Worm (Caenorhabditis elegans) whole organism, L3 larva: ENCODE data around the gene srw-122.
"Not testable (repeated sequence)": the region's sequence is repeated elsewhere in the genome, so short reads cannot be mapped to it uniquely, and the experiment has no call there.

Experiments used
- R02D3.7 ChIP-seq: fragments of 150-350 bp; optimal IDR thresholded peaks from 2 replicates; lab custom pipeline; 2014; ENCODE audit warnings: missing biosample characterization, missing genetic modification characterization
- ZK546.5 ChIP-seq: sonication (generic microtip); optimal IDR thresholded peaks from 2 replicates; lab custom pipeline; 2017; ENCODE audit warnings: missing biosample characterization, missing genetic modification characterization
- aly-2 ChIP-seq: fragments of 150-350 bp; optimal IDR thresholded peaks from 2 replicates; lab custom pipeline; 2014; ENCODE audit warnings: missing biosample characterization, missing genetic modification characterization
- elt-1 ChIP-seq: fragments of 150-350 bp; optimal IDR thresholded peaks from 2 replicates; lab custom pipeline; 2014; ENCODE audit warnings: missing biosample characterization, missing genetic modification characterization
- eor-1 ChIP-seq, 2 experiments: fragments of 150-350 bp; optimal IDR thresholded peaks; 2 replicates each; lab custom pipeline; 2014 to 2018; ENCODE audit warnings: missing biosample characterization in 2 of 2, missing genetic modification characterization in 2 of 2
- fkh-10 ChIP-seq: sonication (generic microtip); optimal IDR thresholded peaks from 2 replicates; lab custom pipeline; 2017; ENCODE audit warnings: missing biosample characterization, missing genetic modification reagents, missing genetic modification characterization
- lin-39 ChIP-seq: fragments of 150-350 bp; optimal IDR thresholded peaks from 2 replicates; lab custom pipeline; 2018; ENCODE audit warnings: missing biosample characterization, missing genetic modification reagents, missing genetic modification characterization
- mdl-1 ChIP-seq: fragments of 150-350 bp; optimal IDR thresholded peaks from 2 replicates; lab custom pipeline; 2014; ENCODE audit warnings: missing biosample characterization, missing genetic modification characterization
- nhr-237 ChIP-seq: fragments of 150-350 bp; optimal IDR thresholded peaks from 2 replicates; lab custom pipeline; 2014; ENCODE audit warnings: missing biosample characterization, missing genetic modification characterization
- nhr-77 ChIP-seq: fragments of 150-350 bp; optimal IDR thresholded peaks from 2 replicates; lab custom pipeline; 2014; ENCODE audit warnings: missing biosample characterization, missing genetic modification characterization
- skn-1 ChIP-seq: fragments of 150-350 bp; optimal IDR thresholded peaks from 2 replicates; lab custom pipeline; 2014; ENCODE audit warnings: missing biosample characterization, missing genetic modification characterization
- snpc-4 ChIP-seq: fragments of 150-350 bp; optimal IDR thresholded peaks from 2 replicates; lab custom pipeline; 2014; ENCODE audit warnings: missing biosample characterization, missing genetic modification characterization
- tbx-2 ChIP-seq: sonication (generic microtip); optimal IDR thresholded peaks from 2 replicates; lab custom pipeline; 2016; ENCODE audit warnings: mild to moderate bottlenecking, missing genetic modification characterization, missing compliant biosample characterization
- zag-1 ChIP-seq: fragments of 150-350 bp; optimal IDR thresholded peaks from 2 replicates; lab custom pipeline; 2014; ENCODE audit warnings: missing biosample characterization, missing genetic modification characterization

DNA sequence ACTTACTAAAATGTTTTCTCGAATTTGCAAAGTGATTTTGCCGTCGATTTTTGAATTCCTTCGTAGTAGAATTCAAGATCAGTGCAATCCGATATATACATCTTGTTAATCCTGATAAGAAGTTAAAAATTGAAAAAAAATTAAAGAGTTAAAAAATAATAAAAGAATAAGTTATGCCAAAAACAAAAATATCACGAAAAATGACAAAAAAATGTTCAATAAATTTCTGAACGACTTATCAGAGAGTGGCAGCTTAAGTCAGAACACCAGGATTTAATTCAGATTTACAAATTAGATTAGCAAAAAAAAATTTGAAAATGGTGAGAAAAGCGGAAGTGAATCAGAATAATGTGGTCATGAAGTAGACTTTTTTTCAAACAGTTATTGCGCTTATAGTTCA lies 23.3 kb upstream of the srw-122 start, which contains the start of gene srw-123:
- not testable (repeated sequence) for TF ChIP-seq nhr-237 (tag; lab: Kevin White, UChicago); mdl-1 (tag; lab: Kevin White, UChicago); ZK546.5 (tag; lab: Kevin White, UChicago); lin-39; zag-1 (tag; lab: Kevin White, UChicago); tbx-2; elt-1 (tag; lab: Kevin White, UChicago); snpc-4 (tag; lab: Kevin White, UChicago); eor-1 (tag; optimal IDR thresholded peaks at IDR 0.05; lab: Kevin White, UChicago); skn-1 (tag; lab: Kevin White, UChicago); fkh-10 (GFP tag; lab: Kevin White, UChicago); aly-2 (tag; lab: Kevin White, UChicago); R02D3.7; nhr-77
